Fruit fly (Drosophila melanogaster) whole organism, embryonic: Measurements from ENCODE around the gene CG8281.
A peak's percentile ranks its signal among the peaks of the same experiment; 100 is the strongest.

ENCODE experiments used
- Ada2b ChIP-seq: fragments of 200-800 bp; sonication (Bioruptor generic); IDR thresholded peaks from 2 replicates; pipeline ENCODE4 v1.3.6; 2022; ENCODE audit warnings: missing biosample characterization, missing genetic modification characterization
- Aef1 ChIP-seq: fragments of 200-800 bp; sonication (Bioruptor generic); IDR thresholded peaks from 3 replicates; pipeline ENCODE4 v1.3.6; 2022; ENCODE audit warnings: missing biosample characterization, missing genetic modification characterization
- B-H2 ChIP-seq: fragments of 200-800 bp; sonication (Bioruptor generic); optimal IDR thresholded peaks from 2 replicates; lab custom pipeline; 2018; ENCODE audit warnings: missing biosample characterization, mild to moderate bottlenecking, missing genetic modification characterization
- CG10431 ChIP-seq: fragments of 200-800 bp; sonication (Bioruptor generic); optimal IDR thresholded peaks from 3 replicates; lab custom pipeline; 2018; ENCODE audit warnings: missing biosample characterization, mild to moderate bottlenecking, missing genetic modification characterization
- CG12236 ChIP-seq: fragments of 200-800 bp; sonication (Bioruptor generic); optimal IDR thresholded peaks from 2 replicates; lab custom pipeline; 2016; ENCODE audit warnings: missing biosample characterization, missing genetic modification characterization
- CG13775 ChIP-seq: fragments of 200-800 bp; sonication (Bioruptor generic); optimal IDR thresholded peaks from 3 replicates; lab custom pipeline; 2017; ENCODE audit warnings: missing biosample characterization, mild to moderate bottlenecking, missing genetic modification characterization
- CG14860 ChIP-seq: fragments of 200-800 bp; sonication (Bioruptor generic); IDR thresholded peaks from 3 replicates; pipeline ENCODE4 v1.3.6; 2022; ENCODE audit warnings: missing biosample characterization, missing genetic modification characterization; ENCODE audit not compliant: partially characterized antibody
- CG15696 ChIP-seq: fragments of 200-800 bp; sonication (Bioruptor generic); optimal IDR thresholded peaks from 2 replicates; lab custom pipeline; 2019; ENCODE audit warnings: missing biosample characterization, mild to moderate bottlenecking, missing genetic modification characterization, moderate library complexity
- CG1603 ChIP-seq: fragments of 200-800 bp; sonication (Bioruptor generic); optimal IDR thresholded peaks from 2 replicates; lab custom pipeline; 2019; ENCODE audit warnings: missing biosample characterization, mild to moderate bottlenecking, missing genetic modification characterization, moderate library complexity
- CG16863 ChIP-seq: fragments of 200-800 bp; sonication (Bioruptor generic); optimal IDR thresholded peaks from 3 replicates; lab custom pipeline; 2016; ENCODE audit warnings: missing biosample characterization, missing genetic modification characterization
- CG17829 ChIP-seq: fragments of 200-800 bp; optimal IDR thresholded peaks from 2 replicates; lab custom pipeline; 2019; ENCODE audit warnings: missing biosample characterization, mild to moderate bottlenecking, missing genetic modification characterization, moderate library complexity
- CG18619 ChIP-seq: fragments of 200-800 bp; sonication (Bioruptor generic); optimal IDR thresholded peaks from 3 replicates; lab custom pipeline; 2017; ENCODE audit warnings: missing biosample characterization, mild to moderate bottlenecking, missing genetic modification characterization
- CG2120 ChIP-seq: fragments of 200-800 bp; sonication (Bioruptor generic); optimal IDR thresholded peaks from 3 replicates; lab custom pipeline; 2016; ENCODE audit warnings: missing biosample characterization, missing genetic modification characterization
- CG2712 ChIP-seq: fragments of 200-800 bp; optimal IDR thresholded peaks from 3 replicates; lab custom pipeline; 2019; ENCODE audit warnings: missing biosample characterization, mild to moderate bottlenecking, missing genetic modification characterization, moderate library complexity
- CG31365 ChIP-seq: fragments of 200-800 bp; sonication (Bioruptor generic); optimal IDR thresholded peaks from 2 replicates; lab custom pipeline; 2018; ENCODE audit warnings: missing biosample characterization, mild to moderate bottlenecking, missing genetic modification characterization
- CG32772 ChIP-seq: fragments of 200-800 bp; sonication (Bioruptor generic); IDR thresholded peaks from 2 replicates; pipeline ENCODE4 v1.3.6; 2022; ENCODE audit warnings: missing biosample characterization, missing genetic modification characterization
- CG4282 ChIP-seq: fragments of 200-800 bp; sonication (Bioruptor generic); optimal IDR thresholded peaks from 2 replicates; lab custom pipeline; 2016; ENCODE audit warnings: missing biosample characterization, missing genetic modification characterization
- CG4854 ChIP-seq: fragments of 200-800 bp; sonication (Bioruptor generic); optimal IDR thresholded peaks from 2 replicates; lab custom pipeline; 2016; ENCODE audit warnings: missing biosample characterization, missing genetic modification characterization, inconsistent platforms
- CG6689 ChIP-seq: fragments of 200-800 bp; sonication (Bioruptor generic); IDR thresholded peaks from 2 replicates; pipeline ENCODE4 v1.3.6; 2022; ENCODE audit warnings: missing biosample characterization, missing genetic modification characterization
- CG6813 ChIP-seq: fragments of 200-800 bp; sonication (Bioruptor generic); optimal IDR thresholded peaks from 2 replicates; lab custom pipeline; 2017; ENCODE audit warnings: missing biosample characterization, missing genetic modification characterization, mild to moderate bottlenecking, moderate library complexity, missing genetic modification reagents
- CG6854 ChIP-seq: fragments of 200-800 bp; sonication (Bioruptor generic); optimal IDR thresholded peaks from 3 replicates; lab custom pipeline; 2017; ENCODE audit warnings: missing biosample characterization, mild to moderate bottlenecking, missing genetic modification characterization
- CG7987 ChIP-seq: fragments of 200-800 bp; sonication (Bioruptor generic); optimal IDR thresholded peaks from 2 replicates; lab custom pipeline; 2018; ENCODE audit warnings: missing biosample characterization, mild to moderate bottlenecking, missing genetic modification characterization, moderate library complexity
- CG8924 ChIP-seq: fragments of 200-800 bp; optimal IDR thresholded peaks from 3 replicates; lab custom pipeline; 2019; ENCODE audit warnings: missing biosample characterization, mild to moderate bottlenecking, missing genetic modification characterization, moderate library complexity
- CG9932 ChIP-seq: fragments of 200-800 bp; sonication (Bioruptor generic); IDR thresholded peaks from 2 replicates; pipeline ENCODE4 v1.3.6; 2022; ENCODE audit warnings: missing biosample characterization, missing genetic modification characterization
- Gsc ChIP-seq: fragments of 200-800 bp; sonication (Bioruptor generic); IDR thresholded peaks from 2 replicates; pipeline ENCODE4 v1.3.6; 2022; ENCODE audit warnings: missing biosample characterization, missing genetic modification characterization
- H15 ChIP-seq: fragments of 200-800 bp; sonication (Bioruptor generic); IDR thresholded peaks from 3 replicates; pipeline ENCODE4 v1.3.6; 2022; ENCODE audit warnings: missing biosample characterization, missing genetic modification characterization
- HLH3B ChIP-seq: fragments of 200-800 bp; sonication (Bioruptor generic); IDR thresholded peaks from 2 replicates; pipeline ENCODE4 v1.3.6; 2022; ENCODE audit warnings: missing biosample characterization, missing genetic modification characterization
- Hey ChIP-seq: fragments of 200-800 bp; sonication (Bioruptor generic); optimal IDR thresholded peaks from 3 replicates; lab custom pipeline; 2018; ENCODE audit warnings: missing biosample characterization, mild to moderate bottlenecking, missing genetic modification characterization
- Hr39 ChIP-seq: fragments of >200 bp; optimal IDR thresholded peaks from 2 replicates; lab custom pipeline; 2017
- Kr ChIP-seq: fragments of 200-800 bp; sonication (Bioruptor generic); optimal IDR thresholded peaks from 2 replicates; lab custom pipeline; 2017; ENCODE audit warnings: missing biosample characterization, mild to moderate bottlenecking, missing genetic modification characterization
- Lhr ChIP-seq: fragments of 200-800 bp; sonication (Bioruptor generic); optimal IDR thresholded peaks from 3 replicates; lab custom pipeline; 2017; ENCODE audit warnings: mild to moderate bottlenecking, missing biosample characterization, missing genetic modification reagents, missing genetic modification characterization
- Lim3 ChIP-seq: fragments of 200-800 bp; sonication (Bioruptor generic); IDR thresholded peaks from 2 replicates; pipeline ENCODE4 v1.3.6; 2022; ENCODE audit warnings: missing biosample characterization, missing genetic modification characterization
- MBD-R2 ChIP-seq: fragments of 200-800 bp; sonication (Bioruptor generic); IDR thresholded peaks from 2 replicates; pipeline ENCODE4 v1.3.6; 2022; ENCODE audit warnings: missing biosample characterization, missing genetic modification characterization
- Optix ChIP-seq: fragments of 200-800 bp; sonication (Bioruptor generic); IDR thresholded peaks from 3 replicates; pipeline ENCODE4 v1.3.6; 2022; ENCODE audit warnings: missing biosample characterization, missing genetic modification characterization
- TFAM ChIP-seq: fragments of 200-800 bp; sonication (Bioruptor generic); optimal IDR thresholded peaks from 2 replicates; lab custom pipeline; 2017; ENCODE audit warnings: missing biosample characterization, missing genetic modification characterization, inconsistent platforms
- Xbp1 ChIP-seq: fragments of 200-800 bp; sonication (Bioruptor generic); optimal IDR thresholded peaks from 3 replicates; lab custom pipeline; 2016; ENCODE audit warnings: missing biosample characterization, mild to moderate bottlenecking, missing genetic modification characterization
- amos ChIP-seq: fragments of 200-800 bp; sonication (Bioruptor generic); IDR thresholded peaks from 2 replicates; pipeline ENCODE4 v1.3.6; 2022; ENCODE audit warnings: missing biosample characterization, missing genetic modification characterization; ENCODE audit not compliant: partially characterized antibody
- chif ChIP-seq, 2 experiments: fragments of 200-800 bp; sonication (Bioruptor generic); optimal IDR thresholded peaks; 3 replicates each; lab custom pipeline; 2016; ENCODE audit warnings: missing biosample characterization in 2 of 2, missing genetic modification characterization in 2 of 2
- chinmo ChIP-seq: fragments of 200-800 bp; sonication (Bioruptor generic); IDR thresholded peaks from 4 replicates; pipeline ENCODE4 v1.3.6; 2022; ENCODE audit warnings: missing biosample characterization, missing genetic modification characterization; ENCODE audit not compliant: partially characterized antibody
- grn ChIP-seq: fragments of 200-800 bp; sonication (Bioruptor generic); optimal IDR thresholded peaks from 3 replicates; lab custom pipeline; 2017; ENCODE audit warnings: missing biosample characterization, missing genetic modification characterization
- gro ChIP-seq: fragments of 200-800 bp; sonication (Bioruptor generic); optimal IDR thresholded peaks from 2 replicates; lab custom pipeline; 2016; ENCODE audit warnings: missing biosample characterization, missing genetic modification characterization
- nau ChIP-seq: fragments of 200-800 bp; sonication (Bioruptor generic); optimal IDR thresholded peaks from 3 replicates; lab custom pipeline; 2017; ENCODE audit warnings: missing biosample characterization, mild to moderate bottlenecking, missing genetic modification characterization, missing genetic modification reagents
- pita ChIP-seq: fragments of 200-800 bp; sonication (Bioruptor generic); optimal IDR thresholded peaks from 2 replicates; lab custom pipeline; 2017; ENCODE audit warnings: missing biosample characterization, mild to moderate bottlenecking, missing genetic modification characterization
- pum ChIP-seq: fragments of 200-800 bp; sonication (Bioruptor generic); optimal IDR thresholded peaks from 2 replicates; lab custom pipeline; 2016; ENCODE audit warnings: missing biosample characterization, missing genetic modification characterization
- run ChIP-seq: fragments of 200-800 bp; sonication (Bioruptor generic); optimal IDR thresholded peaks from 3 replicates; lab custom pipeline; 2018; ENCODE audit warnings: missing biosample characterization, mild to moderate bottlenecking, missing genetic modification characterization
- sisA ChIP-seq: fragments of 200-800 bp; sonication (Bioruptor generic); IDR thresholded peaks from 2 replicates; pipeline ENCODE4 v1.3.6; 2022; ENCODE audit warnings: missing biosample characterization, missing genetic modification characterization
- slbo ChIP-seq: fragments of 200-800 bp; sonication (Bioruptor generic); IDR thresholded peaks from 2 replicates; pipeline ENCODE4 v1.3.6; 2022; ENCODE audit warnings: missing biosample characterization, missing genetic modification characterization
- usp ChIP-seq: fragments of >200 bp; optimal IDR thresholded peaks from 2 replicates; lab custom pipeline; 2017; ENCODE audit warnings: missing biosample characterization, missing genetic modification characterization
- zfh1 ChIP-seq: fragments of 200-800 bp; sonication (Bioruptor generic); IDR thresholded peaks from 3 replicates; pipeline ENCODE4 v1.3.6; 2022; ENCODE audit warnings: missing biosample characterization, missing genetic modification characterization
- zfh2 ChIP-seq: fragments of 200-800 bp; sonication (Bioruptor generic); optimal IDR thresholded peaks from 2 replicates; lab custom pipeline; 2016; ENCODE audit warnings: missing biosample characterization, missing genetic modification characterization

Gene CG8281

dm6 chr3L:7903489-7904150 lies 8.6 kb upstream of the CG8281 start (continued):
- TF ChIP-seq CG18619 (GFP tag; lab: Kevin White, UChicago): peak; percentile 82
- TF ChIP-seq CG15696 (tag; lab: Kevin White, UChicago): peak; percentile 84
- TF ChIP-seq Lhr (GFP tag; lab: Kevin White, UChicago): peak; percentile 77
- peak; percentile 83 for TF ChIP-seq sisA (GFP tag; lab: Robert Waterston, UW)
- TF ChIP-seq Kr (GFP tag; lab: Kevin White, UChicago): peak; percentile 64
- TF ChIP-seq slbo: peak; percentile 83
- TF ChIP-seq Optix: no peak
- TF ChIP-seq CG32772 (GFP tag; lab: Robert Waterston, UW): peak; percentile 88
- TF ChIP-seq CG6689 (GFP tag; lab: Robert Waterston, UW): peak; percentile 83
- peak; percentile 82 for TF ChIP-seq HLH3B (GFP tag; lab: Robert Waterston, UW)
- TF ChIP-seq CG9932 (GFP tag; lab: Robert Waterston, UW): peak; percentile 79
- TF ChIP-seq Gsc (GFP tag; lab: Robert Waterston, UW): no peak
- peak; percentile 60 for TF ChIP-seq CG31365 (tag; lab: Kevin White, UChicago)
- TF ChIP-seq CG17829 (tag; lab: Kevin White, UChicago): peak; percentile 94
- TF ChIP-seq zfh2 (GFP tag; lab: Kevin White, UChicago): peak; percentile 60
- TF ChIP-seq Hr39 (lab: Kevin White, UChicago): no peak
- TF ChIP-seq amos (GFP tag; lab: Robert Waterston, UW): no peak
- peak; percentile 83 for TF ChIP-seq CG4854 (GFP tag; lab: Kevin White, UChicago)
- peak; percentile 45 for TF ChIP-seq grn
- peak; percentile 87 to 89 for TF ChIP-seq chif (GFP tag; optimal IDR thresholded peaks at IDR 0.05; lab: Kevin White, UChicago)
- peak; percentile 84 for TF ChIP-seq CG16863
- TF ChIP-seq CG6813 (GFP tag; lab: Kevin White, UChicago): peak; percentile 81
- TF ChIP-seq MBD-R2 (GFP tag; lab: Robert Waterston, UW): peak; percentile 54; the same call in 1 of the 2 replicates
- TF ChIP-seq TFAM: peak; percentile 44
- TF ChIP-seq pum (GFP tag; lab: Kevin White, UChicago): peak; percentile 77
- TF ChIP-seq run (tag; lab: Kevin White, UChicago): peak; percentile 43
- peak; percentile 84 for TF ChIP-seq CG12236
- peak; percentile 92 for TF ChIP-seq zfh1
- TF ChIP-seq CG8924: peak; percentile 91
- peak; percentile 19 for TF ChIP-seq gro (GFP tag; lab: Kevin White, UChicago)
- TF ChIP-seq Lim3 (GFP tag; lab: Robert Waterston, UW): 0 out of 2 replicates have a peak, but pooled peaks have one; percentile 51
- TF ChIP-seq H15 (GFP tag; lab: Robert Waterston, UW): peak; percentile 78
- TF ChIP-seq CG2712: peak; percentile 94
- TF ChIP-seq CG14860 (GFP tag; lab: Robert Waterston, UW): no peak
- TF ChIP-seq pita (GFP tag; lab: Kevin White, UChicago): no peak
- peak; percentile 86 for TF ChIP-seq Xbp1 (GFP tag; lab: Kevin White, UChicago)
- peak; percentile 77 for TF ChIP-seq CG13775 (GFP tag; lab: Kevin White, UChicago)
- peak; percentile 82 for TF ChIP-seq nau (GFP tag; lab: Kevin White, UChicago)
- peak; percentile 77 for TF ChIP-seq CG10431 (GFP tag; lab: Kevin White, UChicago)
- peak; percentile 50 for TF ChIP-seq CG7987 (GFP tag; lab: Kevin White, UChicago)
- TF ChIP-seq B-H2: peak; percentile 50
- TF ChIP-seq Ada2b (GFP tag; lab: Robert Waterston, UW): peak; percentile 82
- TF ChIP-seq CG6854 (GFP tag; lab: Kevin White, UChicago): peak; percentile 48
- TF ChIP-seq Hey (tag; lab: Kevin White, UChicago): no peak
- peak; percentile 71 for TF ChIP-seq CG1603 (tag; lab: Kevin White, UChicago)
- no peak for TF ChIP-seq chinmo (GFP tag; lab: Robert Waterston, UW)
- peak; percentile 84 for TF ChIP-seq CG2120 (GFP tag; lab: Kevin White, UChicago)
- TF ChIP-seq Aef1 (GFP tag; lab: Robert Waterston, UW): peak; percentile 70
- no peak for TF ChIP-seq usp (GFP tag; lab: Kevin White, UChicago)
- TF ChIP-seq CG4282 (GFP tag; lab: Kevin White, UChicago): peak; percentile 11
